Worm (Caenorhabditis elegans) whole organism, L1 larva: ENCODE results near the gene T25B2.2.
A peak's percentile ranks its signal among the peaks of the same experiment; 100 is the strongest.

Experiments
- Y116A8C.19 ChIP-seq: sonication (generic microtip); optimal IDR thresholded peaks from 2 replicates; lab custom pipeline; 2016; ENCODE audit warnings: missing compliant biosample characterization, missing genetic modification characterization, borderline replicate concordance
- aly-2 ChIP-seq: fragments of 150-350 bp; optimal IDR thresholded peaks from 2 replicates; lab custom pipeline; 2014; ENCODE audit warnings: missing biosample characterization, missing genetic modification characterization
- blmp-1 ChIP-seq: fragments of 150-350 bp; optimal IDR thresholded peaks from 2 replicates; lab custom pipeline; 2014; ENCODE audit warnings: missing biosample characterization, missing genetic modification characterization
- ceh-90 ChIP-seq: sonication (generic microtip); optimal IDR thresholded peaks from 2 replicates; lab custom pipeline; 2016; ENCODE audit warnings: missing genetic modification characterization, missing compliant biosample characterization
- ces-1 ChIP-seq: fragments of 150-350 bp; optimal IDR thresholded peaks from 2 replicates; lab custom pipeline; 2014; ENCODE audit warnings: missing biosample characterization, missing genetic modification reagents, missing genetic modification characterization
- efl-1 ChIP-seq, 4 experiments: fragments of 150-350 bp; optimal IDR thresholded peaks in 3 of 4; peaks in 1 of 4; 1 replicate in 1 of 4; 2 replicates in 3 of 4; lab custom pipeline; 2014; ENCODE audit warnings: missing biosample characterization in 2 of 4, missing genetic modification characterization in 2 of 4, missing genetic modification reagents in 2 of 4
- egl-27 ChIP-seq, 2 experiments: fragments of 150-350 bp in 1 of 2; sonication (generic microtip); optimal IDR thresholded peaks; 3 replicates each; lab custom pipeline; 2017 to 2018; ENCODE audit warnings: missing biosample characterization in 2 of 2, missing genetic modification characterization in 2 of 2, missing genetic modification reagents in 2 of 2
- elt-2 ChIP-seq: sonication (generic microtip); optimal IDR thresholded peaks from 2 replicates; lab custom pipeline; 2016; ENCODE audit warnings: missing genetic modification characterization, mild to moderate bottlenecking, inconsistent platforms, missing compliant biosample characterization, missing genetic modification reagents
- elt-3 ChIP-seq, 6 experiments: fragments of 150-350 bp in 1 of 6; sonication (generic microtip); optimal IDR thresholded peaks; 2 replicates each; lab custom pipeline; 2017 to 2018; ENCODE audit warnings: missing biosample characterization in 6 of 6, missing genetic modification characterization in 6 of 6, inconsistent platforms in 1 of 6
- ets-5 ChIP-seq: fragments of 200-800 bp; sonication (Bioruptor generic); IDR thresholded peaks from 2 replicates; pipeline ENCODE4 v1.3.6; 2022; ENCODE audit warnings: missing genetic modification characterization, missing compliant biosample characterization
- fkh-10 ChIP-seq: sonication (generic microtip); optimal IDR thresholded peaks from 2 replicates; lab custom pipeline; 2017; ENCODE audit warnings: missing biosample characterization, missing genetic modification reagents, missing genetic modification characterization
- hlh-17 ChIP-seq: fragments of 200-800 bp; sonication (Bioruptor generic); optimal IDR thresholded peaks from 2 replicates; lab custom pipeline; 2018; ENCODE audit warnings: missing genetic modification characterization, mild to moderate bottlenecking, missing compliant biosample characterization, moderate library complexity, borderline replicate concordance
- hlh-4 ChIP-seq: sonication (generic microtip); optimal IDR thresholded peaks from 2 replicates; lab custom pipeline; 2016; ENCODE audit warnings: mild to moderate bottlenecking, missing genetic modification characterization, missing compliant biosample characterization
- hpl-2 ChIP-seq: fragments of 150-350 bp; optimal IDR thresholded peaks from 2 replicates; lab custom pipeline; 2014; ENCODE audit warnings: missing biosample characterization, missing genetic modification reagents, missing genetic modification characterization
- irx-1 ChIP-seq: sonication (generic microtip); optimal IDR thresholded peaks from 2 replicates; lab custom pipeline; 2016; ENCODE audit warnings: missing genetic modification characterization, missing compliant biosample characterization
- lin-14 ChIP-seq: fragments of 200-800 bp; sonication (Bioruptor generic); optimal IDR thresholded peaks from 2 replicates; lab custom pipeline; 2018; ENCODE audit warnings: mild to moderate bottlenecking, missing genetic modification characterization, moderate library complexity, missing compliant biosample characterization
- lin-35 ChIP-seq, 2 experiments: fragments of 150-350 bp; optimal IDR thresholded peaks; 2 replicates each; lab custom pipeline; 2014; ENCODE audit warnings: missing biosample characterization in 2 of 2, missing genetic modification characterization in 2 of 2, missing genetic modification reagents in 2 of 2
- lir-3 ChIP-seq: sonication (generic microtip); optimal IDR thresholded peaks from 2 replicates; lab custom pipeline; 2016; ENCODE audit warnings: mild to moderate bottlenecking, missing genetic modification characterization, moderate library complexity, missing compliant biosample characterization; ENCODE audit not compliant: poor library complexity
- mab-9 ChIP-seq: fragments of 200-800 bp; sonication (Bioruptor generic); IDR thresholded peaks from 2 replicates; pipeline ENCODE4 v1.3.6; 2022; ENCODE audit warnings: missing genetic modification reagents, missing genetic modification characterization, missing compliant biosample characterization
- mef-2 ChIP-seq: fragments of 150-350 bp; optimal IDR thresholded peaks from 2 replicates; lab custom pipeline; 2014; ENCODE audit warnings: missing biosample characterization, missing genetic modification characterization
- nhr-11 ChIP-seq: fragments of 150-350 bp; optimal IDR thresholded peaks from 2 replicates; lab custom pipeline; 2014; ENCODE audit warnings: missing biosample characterization, missing genetic modification characterization
- nhr-20 ChIP-seq: sonication (generic microtip); optimal IDR thresholded peaks from 2 replicates; lab custom pipeline; 2016; ENCODE audit warnings: mild to moderate bottlenecking, missing genetic modification characterization, missing compliant biosample characterization
- nhr-28 ChIP-seq: fragments of 150-350 bp; optimal IDR thresholded peaks from 2 replicates; lab custom pipeline; 2014; ENCODE audit warnings: missing biosample characterization, missing genetic modification characterization
- nhr-71 ChIP-seq: sonication (generic microtip); optimal IDR thresholded peaks from 2 replicates; lab custom pipeline; 2016; ENCODE audit warnings: mild to moderate bottlenecking, missing genetic modification characterization, moderate library complexity, missing compliant biosample characterization
- nhr-77 ChIP-seq: fragments of 150-350 bp; optimal IDR thresholded peaks from 2 replicates; lab custom pipeline; 2014; ENCODE audit warnings: missing biosample characterization, missing genetic modification characterization
- nhr-85 ChIP-seq: sonication (generic microtip); peaks from one replicate; lab custom pipeline; 2016; ENCODE audit warnings: missing genetic modification characterization, inconsistent platforms, missing compliant biosample characterization
- nhr-90 ChIP-seq: sonication (generic microtip); optimal IDR thresholded peaks from 2 replicates; lab custom pipeline; 2016; ENCODE audit warnings: mild to moderate bottlenecking, missing genetic modification characterization, missing compliant biosample characterization; ENCODE audit not compliant: poor library complexity
- pag-3 ChIP-seq: sonication (generic microtip); optimal IDR thresholded peaks from 2 replicates; lab custom pipeline; 2017; ENCODE audit warnings: missing genetic modification characterization, mild to moderate bottlenecking, missing compliant biosample characterization, antibody characterized with exemption, borderline replicate concordance; ENCODE audit not compliant: insufficient read depth
- pqm-1 ChIP-seq: sonication (generic microtip); optimal IDR thresholded peaks from 3 replicates; lab custom pipeline; 2017; ENCODE audit warnings: missing biosample characterization, missing genetic modification characterization
- skn-1 ChIP-seq: fragments of 150-350 bp; optimal IDR thresholded peaks from 2 replicates; lab custom pipeline; 2014; ENCODE audit warnings: missing biosample characterization, missing genetic modification characterization
- swsn-7 ChIP-seq: sonication (generic microtip); optimal IDR thresholded peaks from 2 replicates; lab custom pipeline; 2016; ENCODE audit warnings: missing genetic modification characterization, missing compliant biosample characterization
- unc-130 ChIP-seq: fragments of 150-350 bp; optimal IDR thresholded peaks from 2 replicates; lab custom pipeline; 2017; ENCODE audit warnings: missing biosample characterization, missing genetic modification characterization, inconsistent platforms
- unc-30 ChIP-seq: sonication (generic microtip); optimal IDR thresholded peaks from 2 replicates; lab custom pipeline; 2017; ENCODE audit warnings: missing biosample characterization, missing genetic modification characterization
- unc-62 ChIP-seq: fragments of 150-350 bp; optimal IDR thresholded peaks from 2 replicates; lab custom pipeline; 2014; ENCODE audit warnings: missing biosample characterization, missing genetic modification reagents, missing genetic modification characterization
- unc-86 ChIP-seq: sonication (generic microtip); optimal IDR thresholded peaks from 2 replicates; lab custom pipeline; 2016; ENCODE audit warnings: missing genetic modification characterization, missing compliant biosample characterization
- unc-98 ChIP-seq: fragments of 200-800 bp; sonication (Bioruptor generic); IDR thresholded peaks from 2 replicates; pipeline ENCODE4 v1.3.6; 2022; ENCODE audit warnings: missing genetic modification characterization, missing compliant biosample characterization
- xbp-1 ChIP-seq: sonication (generic microtip); optimal IDR thresholded peaks from 2 replicates; lab custom pipeline; 2016; ENCODE audit warnings: missing genetic modification characterization, missing compliant biosample characterization
- zag-1 ChIP-seq: fragments of 150-350 bp; optimal IDR thresholded peaks from 2 replicates; lab custom pipeline; 2014; ENCODE audit warnings: missing biosample characterization, missing genetic modification characterization
- zip-4 ChIP-seq: fragments of 200-800 bp; sonication (Bioruptor generic); optimal IDR thresholded peaks from 2 replicates; lab custom pipeline; 2018; ENCODE audit warnings: mild to moderate bottlenecking, missing genetic modification characterization, moderate library complexity, missing compliant biosample characterization

Gene T25B2.2

ce11 chrX:6128225-6128686 is 41.2 kb upstream of the T25B2.2 start, which contains the start of gene C15H9.9 (continued):
- no peak for TF ChIP-seq blmp-1 (tag; lab: Kevin White, UChicago)

- TF ChIP-seq lin-35 (GFP tag; optimal IDR thresholded peaks at IDR 0.05; lab: Kevin White, UChicago) = no peak
- peak in 2 of 6 experiments; percentile 7 to 52 for TF ChIP-seq elt-3 (tag; optimal IDR thresholded peaks at IDR 0.05; lab: Kevin White, UChicago)
- TF ChIP-seq nhr-85 (tag; lab: Kevin White, UChicago) = peak; percentile 59
Measured at ce11 chrX:6128773-6129172, 40.7 kb upstream of the T25B2.2 start.

ce11 chrX:6129277-6129676 is 40.2 kb upstream of the T25B2.2 start:
- TF ChIP-seq ets-5 (GFP tag; lab: Robert Waterston, UW) (no peak), lir-3 (tag; lab: Kevin White, UChicago) (no peak), unc-30 (tag; lab: Kevin White, UChicago) (no peak), zip-4 (GFP tag; lab: Kevin White, UChicago) (no peak), mef-2 (no peak), elt-2 (tag; lab: Kevin White, UChicago) (peak; percentile 53), hpl-2 (GFP tag; lab: Kevin White, UChicago) (no peak), ces-1 (GFP tag; lab: Kevin White, UChicago) (no peak), unc-130 (tag; lab: Kevin White, UChicago) (no peak), nhr-90 (tag; lab: Kevin White, UChicago) (no peak), unc-62 (GFP tag; lab: Kevin White, UChicago) (no peak), nhr-20 (tag; lab: Kevin White, UChicago) (peak; percentile 1), skn-1 (tag; lab: Kevin White, UChicago) (no peak), pqm-1 (tag; lab: Kevin White, UChicago) (no peak), xbp-1 (tag; lab: Kevin White, UChicago) (no peak), irx-1 (tag; lab: Kevin White, UChicago) (no peak), nhr-77 (tag; lab: Kevin White, UChicago) (peak; percentile 42), efl-1 (optimal IDR thresholded peaks at IDR 0.05; lab: Kevin White, UChicago) (no peak), efl-1 (GFP tag; optimal IDR thresholded peaks at IDR 0.05 in 1 of 2; lab: Kevin White, UChicago) (peak in 1 of 2 experiments; percentile 27), egl-27 (tag; optimal IDR thresholded peaks at IDR 0.05; lab: Kevin White, UChicago) (no peak), lin-35 (GFP tag; optimal IDR thresholded peaks at IDR 0.05; lab: Kevin White, UChicago) (peak in 1 of 2 experiments; percentile 19), ceh-90 (tag; lab: Kevin White, UChicago) (no peak), hlh-17 (GFP tag; lab: Kevin White, UChicago) (no peak), nhr-28 (tag; lab: Kevin White, UChicago) (no peak), nhr-11 (no peak), swsn-7 (tag; lab: Kevin White, UChicago) (no peak), nhr-71 (peak; percentile 15), lin-14 (GFP tag; lab: Kevin White, UChicago) (peak; percentile 2), unc-86 (tag; lab: Kevin White, UChicago) (no peak)

- TF ChIP-seq unc-98 (GFP tag; lab: Robert Waterston, UW) (no peak), hlh-4 (no peak), unc-30 (tag; lab: Kevin White, UChicago) (no peak), zag-1 (tag; lab: Kevin White, UChicago) (no peak), Y116A8C.19 (no peak), mab-9 (GFP tag; lab: Robert Waterston, UW) (0 out of 2 replicates have a peak, but pooled peaks have one; percentile 26), lin-14 (GFP tag; lab: Kevin White, UChicago) (peak; percentile 67), fkh-10 (GFP tag; lab: Kevin White, UChicago) (peak; percentile 33), nhr-71 (peak; percentile 13), nhr-20 (tag; lab: Kevin White, UChicago) (no peak), pag-3 (tag; lab: Kevin White, UChicago) (no peak), unc-130 (tag; lab: Kevin White, UChicago) (no peak), xbp-1 (tag; lab: Kevin White, UChicago) (peak; percentile 6), elt-2 (tag; lab: Kevin White, UChicago) (no peak), aly-2 (tag; lab: Kevin White, UChicago) (no peak)
Measured at ce11 chrX:6134423-6134822, 35.0 kb upstream of the T25B2.2 start.
